Fruit fly (Drosophila melanogaster) whole organism, prepupa: Measurements from ENCODE around the gene Ip259.

Source experiments
- Blimp-1 ChIP-seq: fragments of 200-800 bp; sonication (Bioruptor generic); optimal IDR thresholded peaks from 3 replicates; lab custom pipeline; 2017; ENCODE audit warnings: missing biosample characterization, missing genetic modification characterization, mild to moderate bottlenecking, moderate library complexity, missing genetic modification reagents
- CG10631 ChIP-seq: fragments of 200-800 bp; sonication (Bioruptor generic); optimal IDR thresholded peaks from 2 replicates; lab custom pipeline; 2016; ENCODE audit warnings: missing biosample characterization, missing genetic modification characterization
- CG11294 ChIP-seq: fragments of 200-800 bp; sonication (Bioruptor generic); IDR thresholded peaks from 2 replicates; pipeline ENCODE4 v1.3.6; 2022; ENCODE audit warnings: missing biosample characterization, missing genetic modification characterization
- CG11762 ChIP-seq: fragments of 200-800 bp; sonication (Bioruptor generic); optimal IDR thresholded peaks from 3 replicates; lab custom pipeline; 2016; ENCODE audit warnings: missing biosample characterization, missing genetic modification characterization; ENCODE audit not compliant: insufficient read depth
- CG11902 ChIP-seq: fragments of 200-800 bp; sonication (Bioruptor generic); optimal IDR thresholded peaks from 3 replicates; lab custom pipeline; 2016; ENCODE audit warnings: missing biosample characterization, missing genetic modification characterization
- CG1621 ChIP-seq: fragments of 200-800 bp; sonication (Bioruptor generic); optimal IDR thresholded peaks from 3 replicates; lab custom pipeline; 2018; ENCODE audit warnings: missing biosample characterization, mild to moderate bottlenecking, missing genetic modification characterization
- CG3032 ChIP-seq: fragments of 200-800 bp; optimal IDR thresholded peaks from 2 replicates; lab custom pipeline; 2019; ENCODE audit warnings: missing biosample characterization, mild to moderate bottlenecking, missing genetic modification characterization, moderate library complexity
- CG31627 ChIP-seq: fragments of 200-800 bp; sonication (Bioruptor generic); optimal IDR thresholded peaks from 3 replicates; lab custom pipeline; 2016; ENCODE audit warnings: missing biosample characterization, missing genetic modification characterization
- CG32006 ChIP-seq: fragments of 200-800 bp; sonication (Bioruptor generic); optimal IDR thresholded peaks from 3 replicates; lab custom pipeline; 2017; ENCODE audit warnings: missing biosample characterization, mild to moderate bottlenecking, missing genetic modification characterization
- CG34406 ChIP-seq: fragments of 200-800 bp; sonication (Bioruptor generic); optimal IDR thresholded peaks from 3 replicates; lab custom pipeline; 2016; ENCODE audit warnings: missing biosample characterization, missing genetic modification characterization
- CG3919 ChIP-seq: fragments of 200-800 bp; sonication (Bioruptor generic); optimal IDR thresholded peaks from 3 replicates; lab custom pipeline; 2016; ENCODE audit warnings: missing biosample characterization, missing genetic modification characterization
- CG6163 ChIP-seq: fragments of 200-800 bp; sonication (Bioruptor generic); IDR thresholded peaks from 3 replicates; pipeline ENCODE4 v1.3.6; 2022; ENCODE audit warnings: missing biosample characterization, missing genetic modification characterization
- CG6276 ChIP-seq: fragments of 200-800 bp; sonication (Bioruptor generic); optimal IDR thresholded peaks from 2 replicates; lab custom pipeline; 2017; ENCODE audit warnings: missing biosample characterization, mild to moderate bottlenecking, missing genetic modification characterization
- CG6792 ChIP-seq: fragments of 200-800 bp; sonication (Bioruptor generic); optimal IDR thresholded peaks from 3 replicates; lab custom pipeline; 2016; ENCODE audit warnings: missing biosample characterization, missing genetic modification characterization
- CG6808 ChIP-seq: fragments of 200-800 bp; sonication (Bioruptor generic); optimal IDR thresholded peaks from 3 replicates; lab custom pipeline; 2017; ENCODE audit warnings: missing biosample characterization, missing genetic modification characterization, mild to moderate bottlenecking, moderate library complexity, missing genetic modification reagents
- CG7368 ChIP-seq: fragments of 200-800 bp; sonication (Bioruptor generic); optimal IDR thresholded peaks from 3 replicates; lab custom pipeline; 2016; ENCODE audit warnings: missing biosample characterization, missing genetic modification characterization
- CG8632 ChIP-seq: fragments of 200-800 bp; sonication (Bioruptor generic); optimal IDR thresholded peaks from 3 replicates; lab custom pipeline; 2016; ENCODE audit warnings: missing biosample characterization, missing genetic modification characterization
- CG9139 ChIP-seq: fragments of 200-800 bp; sonication (Bioruptor generic); optimal IDR thresholded peaks from 3 replicates; lab custom pipeline; 2017; ENCODE audit warnings: missing biosample characterization, mild to moderate bottlenecking, missing genetic modification characterization
- Eip75B ChIP-seq: fragments of 200-800 bp; sonication (Bioruptor generic); optimal IDR thresholded peaks from 3 replicates; lab custom pipeline; 2016; ENCODE audit warnings: missing biosample characterization, missing genetic modification characterization
- Eip78C ChIP-seq: fragments of 200-800 bp; sonication (Bioruptor generic); peaks from one replicate; lab custom pipeline; 2016; ENCODE audit warnings: missing biosample characterization, missing genetic modification characterization
- Ets96B ChIP-seq: fragments of 200-800 bp; optimal IDR thresholded peaks from 2 replicates; lab custom pipeline; 2019; ENCODE audit warnings: missing biosample characterization, mild to moderate bottlenecking, missing genetic modification characterization, moderate library complexity
- Gug ChIP-seq: fragments of 200-800 bp; sonication (Bioruptor generic); IDR thresholded peaks from 2 replicates; pipeline ENCODE4 v1.3.6; 2022; ENCODE audit warnings: missing biosample characterization, missing genetic modification characterization
- Hr38 ChIP-seq: sonication (Bioruptor generic); optimal IDR thresholded peaks from 2 replicates; lab custom pipeline; 2016; ENCODE audit warnings: missing biosample characterization, missing genetic modification characterization
- Hr4 ChIP-seq: fragments of 200-800 bp; sonication (Bioruptor generic); optimal IDR thresholded peaks from 3 replicates; lab custom pipeline; 2016; ENCODE audit warnings: missing biosample characterization, missing genetic modification characterization
- OdsH ChIP-seq: fragments of 200-800 bp; sonication (Bioruptor generic); optimal IDR thresholded peaks from 3 replicates; lab custom pipeline; 2016; ENCODE audit warnings: missing biosample characterization, missing genetic modification characterization
- Smox ChIP-seq: fragments of 200-800 bp; sonication (Bioruptor generic); optimal IDR thresholded peaks from 3 replicates; lab custom pipeline; 2016; ENCODE audit warnings: missing biosample characterization, missing genetic modification characterization
- Sox102F ChIP-seq: fragments of 200-800 bp; sonication (Bioruptor generic); optimal IDR thresholded peaks from 2 replicates; lab custom pipeline; 2016; ENCODE audit warnings: missing biosample characterization, mild to moderate bottlenecking, missing genetic modification characterization
- Sox14 ChIP-seq: fragments of 200-800 bp; sonication (Bioruptor generic); optimal IDR thresholded peaks from 3 replicates; lab custom pipeline; 2016; ENCODE audit warnings: missing biosample characterization, missing genetic modification characterization
- Sox15 ChIP-seq: fragments of 200-800 bp; sonication (Bioruptor generic); optimal IDR thresholded peaks from 3 replicates; lab custom pipeline; 2016; ENCODE audit warnings: missing biosample characterization, missing genetic modification characterization
- acj6 ChIP-seq: fragments of 200-800 bp; sonication (Bioruptor generic); optimal IDR thresholded peaks from 3 replicates; lab custom pipeline; 2016; ENCODE audit warnings: missing biosample characterization, missing genetic modification characterization
- cyc ChIP-seq: fragments of 200-800 bp; sonication (Bioruptor generic); optimal IDR thresholded peaks from 3 replicates; lab custom pipeline; 2016; ENCODE audit warnings: missing biosample characterization, missing genetic modification characterization
- dac ChIP-seq: fragments of 200-800 bp; sonication (Bioruptor generic); optimal IDR thresholded peaks from 2 replicates; lab custom pipeline; 2017; ENCODE audit warnings: missing biosample characterization, mild to moderate bottlenecking, missing genetic modification characterization
- eg ChIP-seq: fragments of 200-800 bp; sonication (Bioruptor generic); IDR thresholded peaks from 3 replicates; pipeline ENCODE4 v1.3.6; 2022; ENCODE audit warnings: missing biosample characterization, missing genetic modification characterization
- esn ChIP-seq: fragments of 200-800 bp; sonication (Bioruptor generic); optimal IDR thresholded peaks from 2 replicates; lab custom pipeline; 2016; ENCODE audit warnings: missing biosample characterization, mild to moderate bottlenecking, missing genetic modification characterization, moderate library complexity
- fd85E ChIP-seq: fragments of 200-800 bp; sonication (Bioruptor generic); optimal IDR thresholded peaks from 3 replicates; lab custom pipeline; 2016; ENCODE audit warnings: missing biosample characterization, missing genetic modification characterization
- fkh ChIP-seq: fragments of 200-800 bp; sonication (Bioruptor generic); optimal IDR thresholded peaks from 3 replicates; lab custom pipeline; 2017; ENCODE audit warnings: missing biosample characterization, mild to moderate bottlenecking, missing genetic modification characterization, moderate library complexity
- lz ChIP-seq: fragments of 200-800 bp; sonication (Bioruptor generic); optimal IDR thresholded peaks from 3 replicates; lab custom pipeline; 2016; ENCODE audit warnings: missing biosample characterization, missing genetic modification characterization
- pdm3 ChIP-seq: fragments of 200-800 bp; sonication (Bioruptor generic); optimal IDR thresholded peaks from 3 replicates; lab custom pipeline; 2016; ENCODE audit warnings: missing biosample characterization, missing genetic modification characterization
- spab ChIP-seq: fragments of 200-800 bp; sonication (Bioruptor generic); optimal IDR thresholded peaks from 2 replicates; lab custom pipeline; 2017; ENCODE audit warnings: missing biosample characterization, mild to moderate bottlenecking, missing genetic modification characterization, missing genetic modification reagents
- ss ChIP-seq, 2 experiments: fragments of 200-800 bp; sonication (Bioruptor generic); optimal IDR thresholded peaks; 2 replicates in 1 of 2; 3 replicates in 1 of 2; lab custom pipeline; 2017 to 2018; ENCODE audit warnings: mild to moderate bottlenecking in 2 of 2, missing biosample characterization in 2 of 2, missing genetic modification characterization in 2 of 2, moderate library complexity in 1 of 2
- svp ChIP-seq: fragments of 200-800 bp; sonication (Bioruptor generic); peaks from one replicate; lab custom pipeline; 2016; ENCODE audit warnings: missing biosample characterization, missing genetic modification characterization
- topi ChIP-seq: fragments of 200-800 bp; sonication (Bioruptor generic); optimal IDR thresholded peaks from 3 replicates; lab custom pipeline; 2016; ENCODE audit warnings: missing biosample characterization, missing genetic modification characterization

Gene Ip259

DNA sequence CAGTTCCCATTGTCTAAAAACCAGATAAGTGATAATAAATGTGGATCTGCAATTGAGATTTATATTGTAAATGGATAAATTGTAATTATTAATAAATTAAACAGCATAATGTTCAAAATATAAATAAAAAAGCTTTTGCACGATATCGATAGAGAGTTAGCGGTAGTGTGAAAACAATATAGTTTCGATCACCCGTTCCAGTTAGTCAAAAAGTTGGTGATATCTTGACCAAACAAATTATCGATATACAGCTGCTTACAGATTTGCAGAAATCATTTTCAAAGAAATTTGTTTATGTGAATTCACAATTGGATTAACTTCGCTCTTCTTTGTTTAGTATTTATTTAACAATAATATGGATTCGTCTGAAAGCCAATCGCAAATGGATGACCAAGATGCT, 31.0 kb downstream of the Ip259 start, which contains the start of gene Nse4:
Gene Nse4, plus strand, starts transcription at position 267 of the 400 bp plus-strand sequence.
- TF ChIP-seq CG6163 (GFP tag; lab: Robert Waterston, UW) (no peak), Sox14 (GFP tag; lab: Kevin White, UChicago) (no peak), Eip75B (GFP tag; lab: Kevin White, UChicago) (no peak), CG32006 (no peak), CG1621 (tag; lab: Kevin White, UChicago) (no peak), CG9139 (no peak), Smox (GFP tag; lab: Kevin White, UChicago) (no peak), CG7368 (GFP tag; lab: Kevin White, UChicago) (no peak), fd85E (GFP tag; lab: Kevin White, UChicago) (no peak), CG34406 (GFP tag; lab: Kevin White, UChicago) (no peak), CG6276 (GFP tag; lab: Kevin White, UChicago) (no peak), CG6808 (GFP tag; lab: Kevin White, UChicago) (no peak)

DNA sequence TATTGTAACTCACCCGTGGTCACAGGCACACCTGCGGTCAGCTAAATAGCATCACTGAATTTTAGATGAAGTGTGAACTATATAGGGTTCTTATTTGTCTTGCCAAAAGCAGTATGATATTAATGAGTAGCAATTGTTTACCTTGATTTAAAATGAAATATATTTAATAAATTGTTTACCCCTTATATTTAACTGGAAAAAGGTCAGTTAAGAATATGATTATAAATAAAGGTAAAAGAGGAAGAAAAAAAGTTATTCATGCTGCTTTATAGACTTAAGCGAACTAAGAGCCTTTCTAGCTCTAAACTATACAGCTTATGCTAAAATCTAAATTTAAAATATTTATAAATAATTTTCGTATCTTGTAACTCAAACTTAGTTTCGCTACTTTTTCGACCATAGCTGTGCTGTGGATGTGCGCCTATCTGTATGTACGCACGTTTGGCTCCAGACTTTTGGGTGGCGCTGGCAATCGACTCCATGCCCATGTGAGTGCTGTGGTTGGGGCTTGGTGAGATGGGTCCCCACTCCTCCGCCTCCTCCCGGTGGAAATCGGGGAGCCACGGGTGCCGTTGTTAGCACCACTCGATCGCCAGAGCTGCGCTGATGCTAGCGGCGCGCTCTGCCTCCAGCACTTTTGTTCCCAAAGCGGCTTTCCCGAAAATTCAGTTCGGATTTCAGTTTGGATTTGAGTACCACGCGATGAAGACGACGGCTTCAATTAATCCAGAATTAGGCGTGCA, 34.1 kb downstream of the Ip259 start, which contains the start of gene loh:
Gene loh, plus strand, starts transcription at position 487 of the 743 bp plus-strand sequence.
- TF ChIP-seq CG11294 (no peak), CG3032 (tag; lab: Kevin White, UChicago) (peak; percentile 29), CG6163 (GFP tag; lab: Robert Waterston, UW) (no peak), lz (GFP tag; lab: Kevin White, UChicago) (peak; percentile 1), CG31627 (GFP tag; lab: Kevin White, UChicago) (no peak), CG9139 (no peak), eg (GFP tag; lab: Robert Waterston, UW) (no peak), topi (peak; percentile 35), OdsH (GFP tag; lab: Kevin White, UChicago) (peak; percentile 50), Ets96B (no peak), CG1621 (tag; lab: Kevin White, UChicago) (no peak), CG10631 (GFP tag; lab: Kevin White, UChicago) (peak; percentile 49), Eip78C (peak; percentile 86), CG11762 (no peak), CG7368 (GFP tag; lab: Kevin White, UChicago) (no peak), CG32006 (no peak), Gug (no peak), CG11902 (GFP tag; lab: Kevin White, UChicago) (peak; percentile 13), acj6 (GFP tag; lab: Kevin White, UChicago) (peak; percentile 40), cyc (GFP tag; lab: Kevin White, UChicago) (no peak), dac (no peak), esn (peak; percentile 60), CG6792 (GFP tag; lab: Kevin White, UChicago) (peak; percentile 37), Hr4 (GFP tag; lab: Kevin White, UChicago) (peak; percentile 32), Blimp-1 (GFP tag; lab: Kevin White, UChicago) (peak; percentile 8)

DNA sequence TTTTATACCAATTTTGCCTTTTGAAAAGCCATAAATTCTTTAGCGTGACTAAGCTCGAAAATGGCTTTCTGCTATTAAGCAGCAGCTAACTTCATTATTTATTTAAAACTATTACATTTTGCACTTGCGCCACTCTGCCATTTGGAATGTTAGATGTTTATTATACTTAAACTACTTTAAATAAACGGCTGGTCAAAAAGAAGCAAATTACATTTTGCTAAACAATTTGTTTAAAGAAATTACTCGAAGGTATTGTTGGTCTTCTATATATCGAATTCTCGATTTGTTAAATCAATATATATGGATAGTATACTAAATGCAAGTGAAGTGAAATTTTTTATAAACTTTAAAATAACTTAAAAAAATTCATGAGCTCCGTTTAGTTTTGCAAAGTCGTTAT, 44.1 kb downstream of the Ip259 start, which contains the start of gene ppk10:
Gene ppk10, minus strand, starts transcription at position 101 of the 400 bp plus-strand sequence.
- TF ChIP-seq CG7368 (GFP tag; lab: Kevin White, UChicago) (no peak), pdm3 (GFP tag; lab: Kevin White, UChicago) (no peak), acj6 (GFP tag; lab: Kevin White, UChicago) (no peak), Gug (no peak), CG3919 (GFP tag; lab: Kevin White, UChicago) (no peak), Sox102F (GFP tag; lab: Kevin White, UChicago) (no peak), spab (GFP tag; lab: Kevin White, UChicago) (no peak), svp (GFP tag; lab: Kevin White, UChicago) (no peak), CG11762 (no peak), Sox15 (GFP tag; lab: Kevin White, UChicago) (no peak), ss (GFP tag; optimal IDR thresholded peaks at IDR 0.05; lab: Kevin White, UChicago) (no peak), lz (GFP tag; lab: Kevin White, UChicago) (no peak), Blimp-1 (GFP tag; lab: Kevin White, UChicago) (no peak), CG8632 (no peak), CG10631 (GFP tag; lab: Kevin White, UChicago) (no peak), CG9139 (no peak), Hr38 (GFP tag; lab: Kevin White, UChicago) (no peak), fkh (GFP tag; lab: Kevin White, UChicago) (no peak), OdsH (GFP tag; lab: Kevin White, UChicago) (no peak), fd85E (GFP tag; lab: Kevin White, UChicago) (no peak)
- TF ChIP-seq, all 60 proteins: peak for 0
